Worm (Caenorhabditis elegans) whole organism, L1 larva: ENCODE data around the gene calu-1.

Source experiments
- alr-1 ChIP-seq: fragments of 200-800 bp; sonication (Bioruptor generic); optimal IDR thresholded peaks from 2 replicates; lab custom pipeline; 2018; ENCODE audit warnings: borderline replicate concordance, mild to moderate bottlenecking, missing genetic modification characterization, missing compliant biosample characterization
- ama-1 ChIP-seq: fragments of 150-350 bp; optimal IDR thresholded peaks from 2 replicates; lab custom pipeline; 2014
- blmp-1 ChIP-seq: fragments of 150-350 bp; optimal IDR thresholded peaks from 2 replicates; lab custom pipeline; 2014; ENCODE audit warnings: missing biosample characterization, missing genetic modification characterization
- ceh-63 ChIP-seq: fragments of 200-800 bp; sonication (Bioruptor generic); optimal IDR thresholded peaks from 2 replicates; lab custom pipeline; 2018; ENCODE audit warnings: mild to moderate bottlenecking, missing genetic modification characterization, missing compliant biosample characterization
- ceh-8 ChIP-seq: fragments of 200-800 bp; sonication (Bioruptor generic); optimal IDR thresholded peaks from 2 replicates; lab custom pipeline; 2018; ENCODE audit warnings: mild to moderate bottlenecking, missing genetic modification characterization, moderate library complexity, missing compliant biosample characterization
- ces-1 ChIP-seq: fragments of 150-350 bp; optimal IDR thresholded peaks from 2 replicates; lab custom pipeline; 2014; ENCODE audit warnings: missing biosample characterization, missing genetic modification reagents, missing genetic modification characterization
- efl-1 ChIP-seq, 4 experiments: fragments of 150-350 bp; optimal IDR thresholded peaks in 3 of 4; peaks in 1 of 4; 1 replicate in 1 of 4; 2 replicates in 3 of 4; lab custom pipeline; 2014; ENCODE audit warnings: missing biosample characterization in 2 of 4, missing genetic modification characterization in 2 of 4, missing genetic modification reagents in 2 of 4
- egl-13 ChIP-seq: sonication (generic microtip); optimal IDR thresholded peaks from 2 replicates; lab custom pipeline; 2016; ENCODE audit warnings: missing genotype, missing genetic modification reagents, missing genetic modification characterization, missing compliant biosample characterization
- elt-2 ChIP-seq: sonication (generic microtip); optimal IDR thresholded peaks from 2 replicates; lab custom pipeline; 2016; ENCODE audit warnings: missing genetic modification characterization, mild to moderate bottlenecking, inconsistent platforms, missing compliant biosample characterization, missing genetic modification reagents
- elt-3 ChIP-seq, 6 experiments: fragments of 150-350 bp in 1 of 6; sonication (generic microtip); optimal IDR thresholded peaks; 2 replicates each; lab custom pipeline; 2017 to 2018; ENCODE audit warnings: missing biosample characterization in 6 of 6, missing genetic modification characterization in 6 of 6, inconsistent platforms in 1 of 6
- ets-5 ChIP-seq: fragments of 200-800 bp; sonication (Bioruptor generic); IDR thresholded peaks from 2 replicates; pipeline ENCODE4 v1.3.6; 2022; ENCODE audit warnings: missing genetic modification characterization, missing compliant biosample characterization
- fkh-8 ChIP-seq: sonication (generic microtip); optimal IDR thresholded peaks from 2 replicates; lab custom pipeline; 2016; ENCODE audit warnings: mild to moderate bottlenecking, missing genetic modification characterization, missing compliant biosample characterization
- hlh-17 ChIP-seq: fragments of 200-800 bp; sonication (Bioruptor generic); optimal IDR thresholded peaks from 2 replicates; lab custom pipeline; 2018; ENCODE audit warnings: missing genetic modification characterization, mild to moderate bottlenecking, missing compliant biosample characterization, moderate library complexity, borderline replicate concordance
- isw-1 ChIP-seq: fragments of 200-800 bp; sonication (Bioruptor generic); IDR thresholded peaks from 2 replicates; pipeline ENCODE4 v1.3.6; 2022; ENCODE audit warnings: missing genetic modification characterization, missing compliant biosample characterization
- lin-13 ChIP-seq: fragments of 150-350 bp; optimal IDR thresholded peaks from 2 replicates; lab custom pipeline; 2014; ENCODE audit warnings: missing biosample characterization, missing genetic modification reagents, missing genetic modification characterization
- lin-39 ChIP-seq: fragments of 150-350 bp; optimal IDR thresholded peaks from 2 replicates; lab custom pipeline; 2014; ENCODE audit warnings: missing biosample characterization, missing genetic modification reagents, missing genetic modification characterization
- lir-3 ChIP-seq: sonication (generic microtip); optimal IDR thresholded peaks from 2 replicates; lab custom pipeline; 2016; ENCODE audit warnings: mild to moderate bottlenecking, missing genetic modification characterization, moderate library complexity, missing compliant biosample characterization; ENCODE audit not compliant: poor library complexity
- lsy-2 ChIP-seq, 2 experiments: fragments of 150-350 bp; optimal IDR thresholded peaks; 2 replicates each; lab custom pipeline; 2014; ENCODE audit warnings: missing biosample characterization in 2 of 2, missing genetic modification characterization in 2 of 2
- mep-1 ChIP-seq: fragments of 150-350 bp; optimal IDR thresholded peaks from 2 replicates; lab custom pipeline; 2014; ENCODE audit warnings: missing biosample characterization, missing genetic modification characterization
- nhr-12 ChIP-seq: sonication (generic microtip); optimal IDR thresholded peaks from 2 replicates; lab custom pipeline; 2017; ENCODE audit warnings: missing biosample characterization, missing genetic modification characterization
- nhr-28 ChIP-seq: fragments of 150-350 bp; optimal IDR thresholded peaks from 2 replicates; lab custom pipeline; 2014; ENCODE audit warnings: missing biosample characterization, missing genetic modification characterization
- nhr-47 ChIP-seq: sonication (generic microtip); optimal IDR thresholded peaks from 2 replicates; lab custom pipeline; 2016; ENCODE audit warnings: mild to moderate bottlenecking, missing genetic modification characterization, moderate library complexity, missing compliant biosample characterization
- nhr-84 ChIP-seq: sonication (generic microtip); optimal IDR thresholded peaks from 2 replicates; lab custom pipeline; 2017; ENCODE audit warnings: missing biosample characterization, missing genetic modification characterization
- nhr-85 ChIP-seq: sonication (generic microtip); peaks from one replicate; lab custom pipeline; 2016; ENCODE audit warnings: missing genetic modification characterization, inconsistent platforms, missing compliant biosample characterization
- pag-3 ChIP-seq: sonication (generic microtip); optimal IDR thresholded peaks from 2 replicates; lab custom pipeline; 2017; ENCODE audit warnings: missing genetic modification characterization, mild to moderate bottlenecking, missing compliant biosample characterization, antibody characterized with exemption, borderline replicate concordance; ENCODE audit not compliant: insufficient read depth
- pax-3 ChIP-seq: fragments of 200-800 bp; sonication (Bioruptor generic); optimal IDR thresholded peaks from 2 replicates; lab custom pipeline; 2018; ENCODE audit warnings: mild to moderate bottlenecking, missing genetic modification characterization, moderate library complexity, missing compliant biosample characterization
- pqm-1 ChIP-seq: sonication (generic microtip); optimal IDR thresholded peaks from 3 replicates; lab custom pipeline; 2017; ENCODE audit warnings: missing biosample characterization, missing genetic modification characterization
- rnt-1 ChIP-seq: sonication (generic microtip); optimal IDR thresholded peaks from 2 replicates; lab custom pipeline; 2016; ENCODE audit warnings: mild to moderate bottlenecking, missing genetic modification characterization, moderate library complexity, missing compliant biosample characterization
- snpc-4 ChIP-seq: fragments of 150-350 bp; optimal IDR thresholded peaks from 2 replicates; lab custom pipeline; 2014; ENCODE audit warnings: missing biosample characterization, missing genetic modification characterization
- snu-23 ChIP-seq: sonication (generic microtip); optimal IDR thresholded peaks from 2 replicates; lab custom pipeline; 2016; ENCODE audit warnings: missing genetic modification characterization, missing compliant biosample characterization
- sox-4 ChIP-seq: sonication (generic microtip); optimal IDR thresholded peaks from 2 replicates; lab custom pipeline; 2016; ENCODE audit warnings: missing genetic modification characterization, missing compliant biosample characterization
- sup-37 ChIP-seq: fragments of 200-800 bp; sonication (Bioruptor generic); optimal IDR thresholded peaks from 2 replicates; lab custom pipeline; 2018; ENCODE audit warnings: mild to moderate bottlenecking, missing genetic modification characterization, missing compliant biosample characterization
- tlp-1 ChIP-seq: fragments of 150-350 bp; optimal IDR thresholded peaks from 2 replicates; lab custom pipeline; 2014; ENCODE audit warnings: missing biosample characterization, missing genetic modification characterization
- xbp-1 ChIP-seq: sonication (generic microtip); optimal IDR thresholded peaks from 2 replicates; lab custom pipeline; 2016; ENCODE audit warnings: missing genetic modification characterization, missing compliant biosample characterization
- zip-4 ChIP-seq: fragments of 200-800 bp; sonication (Bioruptor generic); optimal IDR thresholded peaks from 2 replicates; lab custom pipeline; 2018; ENCODE audit warnings: mild to moderate bottlenecking, missing genetic modification characterization, moderate library complexity, missing compliant biosample characterization
- ztf-4 ChIP-seq: fragments of 150-350 bp; optimal IDR thresholded peaks from 2 replicates; lab custom pipeline; 2014; ENCODE audit warnings: missing biosample characterization, missing genetic modification characterization

Gene calu-1

ce11 chrX:5015775-5016174, 45.1 kb upstream of the calu-1 start, which contains the start of gene ZC449.8:
Gene ZC449.8 (plus strand): TSS chrX:5016075.
- TF ChIP-seq xbp-1 (tag; lab: Kevin White, UChicago) (no peak), ceh-63 (GFP tag; lab: Kevin White, UChicago) (no peak), blmp-1 (tag; lab: Kevin White, UChicago) (no peak), ztf-4 (no peak), nhr-28 (tag; lab: Kevin White, UChicago) (no peak), ama-1 (no peak), elt-3 (tag; optimal IDR thresholded peaks at IDR 0.05; lab: Kevin White, UChicago) (no peak), isw-1 (GFP tag; lab: Robert Waterston, UW) (no peak), sup-37 (GFP tag; lab: Kevin White, UChicago) (no peak), alr-1 (tag; lab: Kevin White, UChicago) (no peak), efl-1 (optimal IDR thresholded peaks at IDR 0.05; lab: Kevin White, UChicago) (no peak), efl-1 (GFP tag; optimal IDR thresholded peaks at IDR 0.05 in 1 of 2; lab: Kevin White, UChicago) (no peak), nhr-12 (tag; lab: Kevin White, UChicago) (no peak), fkh-8 (tag; lab: Kevin White, UChicago) (no peak), lin-39 (no peak), zip-4 (no peak), lsy-2 (tag; optimal IDR thresholded peaks at IDR 0.05; lab: Kevin White, UChicago) (no peak), ces-1 (GFP tag; lab: Kevin White, UChicago) (no peak), pqm-1 (no peak), lin-13 (GFP tag; lab: Kevin White, UChicago) (no peak)

- TF ChIP-seq elt-2 (tag; lab: Kevin White, UChicago) (peak; percentile 39), ceh-8 (GFP tag; lab: Kevin White, UChicago) (no peak), pax-3 (tag; lab: Kevin White, UChicago) (no peak), nhr-47 (tag; lab: Kevin White, UChicago) (no peak)
Observed at ce11 chrX:5013826-5014225, 43.1 kb upstream of the calu-1 start, which contains the start of gene ZC449.7. Gene ZC449.7 (plus strand): TSS chrX:5014074.

- no peak for TF ChIP-seq nhr-85 (tag; lab: Kevin White, UChicago)
- TF ChIP-seq rnt-1, result no peak
- no peak for TF ChIP-seq ama-1
- TF ChIP-seq lir-3 (tag; lab: Kevin White, UChicago), result no peak
- TF ChIP-seq pqm-1, result no peak
- TF ChIP-seq sox-4, result no peak
- TF ChIP-seq snpc-4 (tag; lab: Kevin White, UChicago), result no peak
- TF ChIP-seq mep-1 (tag; lab: Kevin White, UChicago), result no peak
- TF ChIP-seq snu-23, result no peak
- TF ChIP-seq ets-5 (GFP tag; lab: Robert Waterston, UW), result no peak
- TF ChIP-seq nhr-84 (tag; lab: Kevin White, UChicago), result no peak
- no peak for TF ChIP-seq pag-3 (tag; lab: Kevin White, UChicago)
- no peak for TF ChIP-seq tlp-1 (tag; lab: Kevin White, UChicago)
- no peak for TF ChIP-seq ztf-4
- TF ChIP-seq ces-1 (GFP tag; lab: Kevin White, UChicago), result no peak
- no peak for TF ChIP-seq hlh-17 (GFP tag; lab: Kevin White, UChicago)
Observed at ce11 chrX:5009000-5009399, 38.3 kb upstream of the calu-1 start, which contains the start of gene hsd-3. Gene hsd-3 (plus strand): TSS chrX:5009300.

ce11 chrX:5006972-5007371, 36.3 kb upstream of the calu-1 start:
- TF ChIP-seq egl-13 (tag; lab: Kevin White, UChicago), result no peak
- peak; percentile 56 for TF ChIP-seq elt-2 (tag; lab: Kevin White, UChicago)
